Worm (Caenorhabditis elegans) whole organism, mixed stage, embryonic: ENCODE results near the gene nhr-145.

ENCODE experiments used
- ceh-39 ChIP-seq: fragments of 150-350 bp; optimal IDR thresholded peaks from 2 replicates; lab custom pipeline; 2014; ENCODE audit warnings: missing biosample characterization, missing genetic modification characterization
- mab-5 ChIP-seq: fragments of 150-350 bp; optimal IDR thresholded peaks from 2 replicates; lab custom pipeline; 2014; ENCODE audit warnings: missing biosample characterization, missing genetic modification characterization
- snpc-4 ChIP-seq: fragments of 150-350 bp; optimal IDR thresholded peaks from 2 replicates; lab custom pipeline; 2014; ENCODE audit warnings: missing biosample characterization, missing genetic modification characterization
- unc-39 ChIP-seq: fragments of 150-350 bp; optimal IDR thresholded peaks from 2 replicates; lab custom pipeline; 2014; ENCODE audit warnings: missing biosample characterization, missing genetic modification characterization

DNA sequence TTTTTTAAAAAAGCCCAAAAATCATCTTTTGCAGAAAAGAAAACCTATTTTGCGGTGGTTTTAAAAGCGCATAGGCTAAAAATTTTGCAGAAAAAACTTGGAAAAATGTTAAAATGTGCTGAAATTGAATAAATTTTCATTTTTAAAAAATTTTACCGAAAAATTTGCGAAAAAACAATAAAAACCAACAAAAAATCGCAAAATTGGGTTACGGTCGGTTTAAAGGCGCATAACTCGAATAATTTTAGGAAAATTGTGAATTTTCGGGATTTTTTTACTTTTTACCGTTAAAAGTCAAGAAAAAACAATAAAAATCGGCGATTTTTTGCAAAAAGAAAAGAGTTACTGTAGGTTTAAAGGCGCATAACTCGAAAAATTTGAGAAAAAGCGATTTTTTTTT lies 37.7 kb downstream of the nhr-145 start:
- TF ChIP-seq mab-5 (tag; lab: Kevin White, UChicago), result no peak
- TF ChIP-seq snpc-4 (tag; lab: Kevin White, UChicago), result no peak
- TF ChIP-seq ceh-39, result no peak
- TF ChIP-seq unc-39 (tag; lab: Kevin White, UChicago), result no peak
